Worm (Caenorhabditis elegans) whole organism, early embryonic: Measurements from ENCODE around the gene C16A3.2.

ENCODE experiments used
- ama-1 ChIP-seq: fragments of 150-350 bp; optimal IDR thresholded peaks from 2 replicates; lab custom pipeline; 2014
- sea-1 ChIP-seq: fragments of 200-800 bp; sonication (Bioruptor generic); conservative IDR thresholded peaks from 2 replicates; pipeline ENCODE4 v1.3.6; 2022; ENCODE audit warnings: missing genetic modification characterization, missing compliant biosample characterization
- tbx-11 ChIP-seq: fragments of 200-800 bp; sonication (Bioruptor generic); IDR thresholded peaks from 2 replicates; pipeline ENCODE4 v1.3.6; 2022; ENCODE audit warnings: missing genetic modification characterization, missing compliant biosample characterization

DNA sequence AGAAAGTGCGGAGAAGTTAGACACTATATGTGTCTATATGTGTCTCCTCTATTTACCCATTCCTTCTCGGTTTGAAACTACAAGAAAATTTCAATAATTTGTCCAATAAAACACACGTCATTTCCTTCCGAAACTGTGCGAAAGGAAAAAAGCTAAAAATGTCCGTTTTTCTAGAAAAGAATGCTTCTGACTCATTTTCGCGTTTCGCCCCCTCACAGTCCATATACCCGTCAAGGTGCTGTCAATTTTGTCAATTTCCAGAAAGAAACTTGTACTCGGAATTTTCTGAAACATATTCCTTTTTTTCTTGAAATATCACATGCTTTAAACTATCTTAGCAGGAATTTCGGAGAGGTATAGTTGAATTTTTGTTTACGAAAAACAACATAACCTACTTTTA, 13.2 kb downstream of the C16A3.2 start:
- TF ChIP-seq tbx-11 (GFP tag; lab: Robert Waterston, UW) = no peak
- TF ChIP-seq sea-1 (GFP tag; lab: Robert Waterston, UW) = no peak
- TF ChIP-seq ama-1 (lab: Kevin White, UChicago) = no peak
